Fruit fly (Drosophila melanogaster) whole organism, prepupa: Measurements from ENCODE around the gene Rab39.

Experiments
- CG10669 ChIP-seq: fragments of 200-800 bp; sonication (Bioruptor generic); optimal IDR thresholded peaks from 3 replicates; lab custom pipeline; 2018; ENCODE audit warnings: missing biosample characterization, mild to moderate bottlenecking, missing genetic modification characterization, moderate library complexity
- CG11762 ChIP-seq: fragments of 200-800 bp; sonication (Bioruptor generic); optimal IDR thresholded peaks from 3 replicates; lab custom pipeline; 2016; ENCODE audit warnings: missing biosample characterization, missing genetic modification characterization; ENCODE audit not compliant: insufficient read depth
- CG11902 ChIP-seq: fragments of 200-800 bp; sonication (Bioruptor generic); optimal IDR thresholded peaks from 3 replicates; lab custom pipeline; 2016; ENCODE audit warnings: missing biosample characterization, missing genetic modification characterization
- CG15336 ChIP-seq: fragments of 200-800 bp; sonication (Bioruptor generic); IDR thresholded peaks from 2 replicates; pipeline ENCODE4 v1.3.6; 2022; ENCODE audit warnings: missing biosample characterization, missing genetic modification characterization
- CG1621 ChIP-seq: fragments of 200-800 bp; sonication (Bioruptor generic); optimal IDR thresholded peaks from 3 replicates; lab custom pipeline; 2018; ENCODE audit warnings: missing biosample characterization, mild to moderate bottlenecking, missing genetic modification characterization
- CG16779 ChIP-seq: fragments of 200-800 bp; sonication (Bioruptor generic); optimal IDR thresholded peaks from 3 replicates; lab custom pipeline; 2017; ENCODE audit warnings: missing biosample characterization, mild to moderate bottlenecking, missing genetic modification characterization
- CG3032 ChIP-seq: fragments of 200-800 bp; optimal IDR thresholded peaks from 2 replicates; lab custom pipeline; 2019; ENCODE audit warnings: missing biosample characterization, mild to moderate bottlenecking, missing genetic modification characterization, moderate library complexity
- CG4318 ChIP-seq: fragments of 200-800 bp; sonication (Bioruptor generic); optimal IDR thresholded peaks from 3 replicates; lab custom pipeline; 2017; ENCODE audit warnings: missing biosample characterization, mild to moderate bottlenecking, missing genetic modification characterization
- CG6276 ChIP-seq: fragments of 200-800 bp; sonication (Bioruptor generic); optimal IDR thresholded peaks from 2 replicates; lab custom pipeline; 2017; ENCODE audit warnings: missing biosample characterization, mild to moderate bottlenecking, missing genetic modification characterization
- CG6808 ChIP-seq: fragments of 200-800 bp; sonication (Bioruptor generic); optimal IDR thresholded peaks from 3 replicates; lab custom pipeline; 2017; ENCODE audit warnings: missing biosample characterization, missing genetic modification characterization, mild to moderate bottlenecking, moderate library complexity, missing genetic modification reagents
- CG6854 ChIP-seq: fragments of 200-800 bp; sonication (Bioruptor generic); optimal IDR thresholded peaks from 2 replicates; lab custom pipeline; 2017; ENCODE audit warnings: missing biosample characterization, mild to moderate bottlenecking, missing genetic modification characterization
- CG8119 ChIP-seq: fragments of 200-800 bp; sonication (Bioruptor generic); IDR thresholded peaks from 3 replicates; pipeline ENCODE4 v1.3.6; 2022; ENCODE audit warnings: missing biosample characterization, missing genetic modification characterization
- CG8632 ChIP-seq: fragments of 200-800 bp; sonication (Bioruptor generic); optimal IDR thresholded peaks from 3 replicates; lab custom pipeline; 2016; ENCODE audit warnings: missing biosample characterization, missing genetic modification characterization
- CG9139 ChIP-seq: fragments of 200-800 bp; sonication (Bioruptor generic); optimal IDR thresholded peaks from 3 replicates; lab custom pipeline; 2017; ENCODE audit warnings: missing biosample characterization, mild to moderate bottlenecking, missing genetic modification characterization
- Eip75B ChIP-seq: fragments of 200-800 bp; sonication (Bioruptor generic); optimal IDR thresholded peaks from 3 replicates; lab custom pipeline; 2016; ENCODE audit warnings: missing biosample characterization, missing genetic modification characterization
- Eip78C ChIP-seq: fragments of 200-800 bp; sonication (Bioruptor generic); peaks from one replicate; lab custom pipeline; 2016; ENCODE audit warnings: missing biosample characterization, missing genetic modification characterization
- Ets21C ChIP-seq: fragments of 200-800 bp; sonication (Bioruptor generic); optimal IDR thresholded peaks from 3 replicates; lab custom pipeline; 2016; ENCODE audit warnings: missing biosample characterization, missing genetic modification characterization
- Ets96B ChIP-seq: fragments of 200-800 bp; optimal IDR thresholded peaks from 2 replicates; lab custom pipeline; 2019; ENCODE audit warnings: missing biosample characterization, mild to moderate bottlenecking, missing genetic modification characterization, moderate library complexity
- Gug ChIP-seq: fragments of 200-800 bp; sonication (Bioruptor generic); IDR thresholded peaks from 2 replicates; pipeline ENCODE4 v1.3.6; 2022; ENCODE audit warnings: missing biosample characterization, missing genetic modification characterization
- Hr38 ChIP-seq: sonication (Bioruptor generic); optimal IDR thresholded peaks from 2 replicates; lab custom pipeline; 2016; ENCODE audit warnings: missing biosample characterization, missing genetic modification characterization
- Met ChIP-seq: fragments of 200-800 bp; sonication (Bioruptor generic); optimal IDR thresholded peaks from 3 replicates; lab custom pipeline; 2016; ENCODE audit warnings: missing biosample characterization, missing genetic modification characterization
- OdsH ChIP-seq: fragments of 200-800 bp; sonication (Bioruptor generic); optimal IDR thresholded peaks from 3 replicates; lab custom pipeline; 2016; ENCODE audit warnings: missing biosample characterization, missing genetic modification characterization
- Sox102F ChIP-seq: fragments of 200-800 bp; sonication (Bioruptor generic); optimal IDR thresholded peaks from 2 replicates; lab custom pipeline; 2016; ENCODE audit warnings: missing biosample characterization, mild to moderate bottlenecking, missing genetic modification characterization
- Sox14 ChIP-seq: fragments of 200-800 bp; sonication (Bioruptor generic); optimal IDR thresholded peaks from 3 replicates; lab custom pipeline; 2016; ENCODE audit warnings: missing biosample characterization, missing genetic modification characterization
- Sox15 ChIP-seq: fragments of 200-800 bp; sonication (Bioruptor generic); optimal IDR thresholded peaks from 3 replicates; lab custom pipeline; 2016; ENCODE audit warnings: missing biosample characterization, missing genetic modification characterization
- acj6 ChIP-seq: fragments of 200-800 bp; sonication (Bioruptor generic); optimal IDR thresholded peaks from 3 replicates; lab custom pipeline; 2016; ENCODE audit warnings: missing biosample characterization, missing genetic modification characterization
- cyc ChIP-seq: fragments of 200-800 bp; sonication (Bioruptor generic); optimal IDR thresholded peaks from 3 replicates; lab custom pipeline; 2016; ENCODE audit warnings: missing biosample characterization, missing genetic modification characterization
- eg ChIP-seq: fragments of 200-800 bp; sonication (Bioruptor generic); IDR thresholded peaks from 3 replicates; pipeline ENCODE4 v1.3.6; 2022; ENCODE audit warnings: missing biosample characterization, missing genetic modification characterization
- fd85E ChIP-seq: fragments of 200-800 bp; sonication (Bioruptor generic); optimal IDR thresholded peaks from 3 replicates; lab custom pipeline; 2016; ENCODE audit warnings: missing biosample characterization, missing genetic modification characterization
- fkh ChIP-seq: fragments of 200-800 bp; sonication (Bioruptor generic); optimal IDR thresholded peaks from 3 replicates; lab custom pipeline; 2017; ENCODE audit warnings: missing biosample characterization, mild to moderate bottlenecking, missing genetic modification characterization, moderate library complexity
- lz ChIP-seq: fragments of 200-800 bp; sonication (Bioruptor generic); optimal IDR thresholded peaks from 3 replicates; lab custom pipeline; 2016; ENCODE audit warnings: missing biosample characterization, missing genetic modification characterization
- net ChIP-seq: fragments of 200-800 bp; sonication (Bioruptor generic); optimal IDR thresholded peaks from 3 replicates; lab custom pipeline; 2016; ENCODE audit warnings: missing biosample characterization, missing genetic modification characterization
- pdm3 ChIP-seq: fragments of 200-800 bp; sonication (Bioruptor generic); optimal IDR thresholded peaks from 3 replicates; lab custom pipeline; 2016; ENCODE audit warnings: missing biosample characterization, missing genetic modification characterization
- spab ChIP-seq: fragments of 200-800 bp; sonication (Bioruptor generic); optimal IDR thresholded peaks from 2 replicates; lab custom pipeline; 2017; ENCODE audit warnings: missing biosample characterization, mild to moderate bottlenecking, missing genetic modification characterization, missing genetic modification reagents
- ss ChIP-seq, 2 experiments: fragments of 200-800 bp; sonication (Bioruptor generic); optimal IDR thresholded peaks; 2 replicates in 1 of 2; 3 replicates in 1 of 2; lab custom pipeline; 2017 to 2018; ENCODE audit warnings: mild to moderate bottlenecking in 2 of 2, missing biosample characterization in 2 of 2, missing genetic modification characterization in 2 of 2, moderate library complexity in 1 of 2
- svp ChIP-seq: fragments of 200-800 bp; sonication (Bioruptor generic); peaks from one replicate; lab custom pipeline; 2016; ENCODE audit warnings: missing biosample characterization, missing genetic modification characterization
- topi ChIP-seq: fragments of 200-800 bp; sonication (Bioruptor generic); optimal IDR thresholded peaks from 3 replicates; lab custom pipeline; 2016; ENCODE audit warnings: missing biosample characterization, missing genetic modification characterization
- vri ChIP-seq: fragments of 200-800 bp; sonication (Bioruptor generic); optimal IDR thresholded peaks from 3 replicates; lab custom pipeline; 2016; ENCODE audit warnings: missing biosample characterization, mild to moderate bottlenecking, missing genetic modification characterization

Rab39 gene

DNA sequence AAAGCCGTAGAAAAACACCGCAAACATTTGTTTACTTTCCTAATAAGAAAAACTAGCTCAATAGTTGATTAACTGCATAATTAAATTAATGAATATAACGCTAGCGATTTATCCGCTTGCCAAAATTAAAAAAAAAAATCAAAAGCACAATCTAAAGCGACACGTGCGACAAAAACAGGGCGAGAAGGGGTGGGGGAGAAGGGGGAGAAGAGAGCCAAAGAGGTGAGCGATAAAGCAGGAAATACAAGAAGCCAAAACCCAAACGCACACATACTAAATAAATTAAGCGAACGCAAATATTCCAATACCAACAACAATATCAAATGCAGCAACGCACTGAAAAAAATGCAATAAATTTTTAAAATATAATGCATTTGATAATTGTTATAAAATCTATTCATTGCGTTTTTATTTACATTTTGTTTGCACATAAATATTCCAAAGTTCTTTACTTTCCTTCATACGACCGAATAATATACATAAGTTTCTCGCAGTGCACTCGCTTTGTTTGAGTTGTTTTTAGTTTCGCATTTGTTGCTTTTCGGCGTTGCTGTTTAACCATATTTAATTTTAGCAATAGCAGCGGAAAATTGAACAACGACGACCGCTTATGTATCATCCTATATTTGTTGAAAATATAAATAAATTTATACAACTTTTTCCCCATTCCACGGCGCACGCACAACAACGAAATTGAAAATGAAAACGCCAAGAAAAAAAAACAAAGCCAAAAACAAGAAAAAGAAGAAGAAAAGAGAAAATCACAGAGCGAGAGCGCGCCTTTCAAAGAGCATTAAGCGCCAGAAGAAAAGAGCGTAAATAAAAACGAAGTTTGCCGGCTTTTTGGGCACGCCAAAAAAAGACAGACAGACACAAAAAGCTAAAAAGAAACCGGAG lies 36.5 kb upstream of the Rab39 start (continued):
- TF ChIP-seq CG3032 (peak; percentile 90), CG9139 (GFP tag; lab: Kevin White, UChicago) (peak; percentile 65), Sox102F (peak; percentile 96), Sox15 (GFP tag; lab: Kevin White, UChicago) (peak; percentile 86), Ets96B (tag; lab: Kevin White, UChicago) (peak; percentile 88), spab (GFP tag; lab: Kevin White, UChicago) (peak; percentile 84), Eip75B (GFP tag; lab: Kevin White, UChicago) (peak; percentile 94), Met (GFP tag; lab: Kevin White, UChicago) (peak; percentile 98), fkh (GFP tag; lab: Kevin White, UChicago) (peak; percentile 78), cyc (GFP tag; lab: Kevin White, UChicago) (peak; percentile 97), lz (peak; percentile 97), net (GFP tag; lab: Kevin White, UChicago) (peak; percentile 92), pdm3 (GFP tag; lab: Kevin White, UChicago) (peak; percentile 95), Hr38 (GFP tag; lab: Kevin White, UChicago) (peak; percentile 10), eg (GFP tag; lab: Robert Waterston, UW) (peak; percentile 98), Eip78C (GFP tag; lab: Kevin White, UChicago) (peak; percentile 98), CG6854 (GFP tag; lab: Kevin White, UChicago) (peak; percentile 91), CG4318 (GFP tag; lab: Kevin White, UChicago) (peak; percentile 92), Gug (GFP tag; lab: Robert Waterston, UW) (peak; percentile 95), Ets21C (GFP tag; lab: Kevin White, UChicago) (peak; percentile 91), vri (peak; percentile 89), CG10669 (GFP tag; lab: Kevin White, UChicago) (peak; percentile 89)

- TF ChIP-seq Sox102F (no peak), ss (GFP tag; optimal IDR thresholded peaks at IDR 0.05; lab: Kevin White, UChicago) (peak in 1 of 2 experiments; percentile 36), topi (GFP tag; lab: Kevin White, UChicago) (no peak), net (GFP tag; lab: Kevin White, UChicago) (no peak), CG10669 (GFP tag; lab: Kevin White, UChicago) (no peak), OdsH (GFP tag; lab: Kevin White, UChicago) (no peak), CG11902 (GFP tag; lab: Kevin White, UChicago) (no peak), acj6 (no peak), CG8119 (GFP tag; lab: Robert Waterston, UW) (peak; percentile 43; the same call in 2 of the 3 replicates), CG15336 (GFP tag; lab: Robert Waterston, UW) (peak; percentile 62), CG4318 (GFP tag; lab: Kevin White, UChicago) (no peak), eg (GFP tag; lab: Robert Waterston, UW) (peak; percentile 65), CG8632 (GFP tag; lab: Kevin White, UChicago) (no peak), spab (GFP tag; lab: Kevin White, UChicago) (no peak), fd85E (no peak), CG6276 (GFP tag; lab: Kevin White, UChicago) (peak; percentile 67), CG11762 (GFP tag; lab: Kevin White, UChicago) (no peak), CG16779 (tag; lab: Kevin White, UChicago) (no peak), CG6808 (peak; percentile 32), CG1621 (no peak), svp (GFP tag; lab: Kevin White, UChicago) (no peak), Sox14 (no peak)
Measured at dm6 chrX:7699584-7700238, 35.0 kb upstream of the Rab39 start.
